Fruit fly (Drosophila melanogaster): ENCODE data around the gene Adgf-A2.

DNA sequence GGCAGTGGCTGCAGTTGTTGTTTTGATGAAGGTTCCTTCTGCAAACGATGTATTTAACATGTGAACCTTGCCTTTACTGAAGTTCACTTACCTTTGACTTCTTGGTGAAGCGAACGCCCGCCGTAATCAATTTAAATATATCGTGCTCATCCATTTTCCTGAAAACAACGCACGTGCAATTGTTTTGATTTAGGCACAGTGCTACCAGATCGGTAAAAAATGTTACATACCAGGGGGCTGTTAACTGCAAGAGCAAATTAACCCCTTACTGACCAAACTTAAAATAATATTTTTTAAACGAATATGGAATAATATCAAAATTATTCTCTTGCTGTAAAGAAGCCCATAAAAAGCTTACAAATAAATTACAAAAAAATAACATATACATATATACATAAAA is 40.6 kb upstream of the Adgf-A2 start, which contains the start of gene ais:
- no peak for TF ChIP-seq Dll (optimal IDR thresholded peaks at IDR 0.05)
- TF ChIP-seq usp (GFP tag; optimal IDR thresholded peaks at IDR 0.05) = no peak
- no peak for TF ChIP-seq pan (optimal IDR thresholded peaks at IDR 0.05)
- no peak for TF ChIP-seq psq (optimal IDR thresholded peaks at IDR 0.05)
- no peak for TF ChIP-seq CG8478 (optimal IDR thresholded peaks at IDR 0.05)

Measured in whole organism.